Worm (Caenorhabditis elegans) whole organism, mixed stage, embryonic: Measurements from ENCODE around the gene C33E10.1.

Experiments
- elt-3 ChIP-seq: fragments of 150-350 bp; optimal IDR thresholded peaks from 2 replicates; lab custom pipeline; 2014; ENCODE audit warnings: missing biosample characterization, missing genetic modification characterization
- nhr-237 ChIP-seq: fragments of 150-350 bp; optimal IDR thresholded peaks from 2 replicates; lab custom pipeline; 2014; ENCODE audit warnings: missing biosample characterization, missing genetic modification characterization
- nhr-28 ChIP-seq: fragments of 150-350 bp; optimal IDR thresholded peaks from 2 replicates; lab custom pipeline; 2014; ENCODE audit warnings: missing biosample characterization, missing genetic modification characterization
- pha-4 ChIP-seq: fragments of 150-350 bp; optimal IDR thresholded peaks from 2 replicates; lab custom pipeline; 2018; ENCODE audit warnings: missing biosample characterization, missing genetic modification reagents, missing genetic modification characterization
- sptf-1 ChIP-seq: sonication (generic microtip); optimal IDR thresholded peaks from 2 replicates; lab custom pipeline; 2017; ENCODE audit warnings: mild to moderate bottlenecking, missing genetic modification characterization, moderate library complexity, missing compliant biosample characterization
- unc-62 ChIP-seq: fragments of 150-350 bp; optimal IDR thresholded peaks from 2 replicates; lab custom pipeline; 2014; ENCODE audit warnings: missing biosample characterization, missing genetic modification reagents, missing genetic modification characterization

- TF ChIP-seq unc-62 (GFP tag; lab: Kevin White, UChicago) (no peak), nhr-28 (tag; lab: Kevin White, UChicago) (no peak), elt-3 (tag; lab: Kevin White, UChicago) (no peak), sptf-1 (tag; lab: Kevin White, UChicago) (peak; percentile 73), pha-4 (tag; lab: Kevin White, UChicago) (no peak), nhr-237 (tag; lab: Kevin White, UChicago) (no peak)
Measured at ce11 chrX:17314948-17315347, 9.9 kb downstream of the C33E10.1 start.
